Fruit fly (Drosophila melanogaster): ENCODE results near the gene AANATL2.

The AANATL2 gene

dm6 chr2L:6291605-6292004 is 35.9 kb downstream of the AANATL2 start (continued):
- peak; percentile 70 for TF ChIP-seq CG15696 (tag; optimal IDR thresholded peaks at IDR 0.05)
- TF ChIP-seq eyg (GFP tag; optimal IDR thresholded peaks at IDR 0.05), result no peak
- peak; percentile 50 for TF ChIP-seq CG18262 (tag; optimal IDR thresholded peaks at IDR 0.05)
- no peak for TF ChIP-seq CG10267 (tag; optimal IDR thresholded peaks at IDR 0.05)
- peak; percentile 32 for TF ChIP-seq CG14710 (tag; optimal IDR thresholded peaks at IDR 0.05)
- peak in 1 of 2 experiments; percentile 32 for TF ChIP-seq Pdp1 (GFP tag; optimal IDR thresholded peaks at IDR 0.05)
- peak; percentile 64 for TF ChIP-seq CG33557 (GFP tag; optimal IDR thresholded peaks at IDR 0.05)
- no peak for TF ChIP-seq hb (GFP tag; IDR thresholded peaks at IDR 0.05; ENCODE audit: partially characterized antibody)
- TF ChIP-seq CG4360 (GFP tag; IDR thresholded peaks at IDR 0.05), result no peak
- no peak for TF ChIP-seq CG4404 (GFP tag; IDR thresholded peaks at IDR 0.05)
- TF ChIP-seq chn (GFP tag; optimal IDR thresholded peaks at IDR 0.05), result no peak
- no peak for TF ChIP-seq Elba2 (GFP tag; optimal IDR thresholded peaks at IDR 0.05)
- TF ChIP-seq Dip2 (GFP tag; IDR thresholded peaks at IDR 0.05), result no peak
- TF ChIP-seq CG16815 (GFP tag; optimal IDR thresholded peaks at IDR 0.05), result no peak
- no peak for TF ChIP-seq CG7745 (tag; optimal IDR thresholded peaks at IDR 0.05)
- TF ChIP-seq CG12236 (GFP tag; optimal IDR thresholded peaks at IDR 0.05), result no peak
- no peak for TF ChIP-seq ken (GFP tag; IDR thresholded peaks at IDR 0.05)
- TF ChIP-seq CG12219 (GFP tag; optimal IDR thresholded peaks at IDR 0.05), result peak; percentile 21
- peak; percentile 10 for TF ChIP-seq gcm (GFP tag; optimal IDR thresholded peaks at IDR 0.05)
- TF ChIP-seq trh (GFP tag; optimal IDR thresholded peaks at IDR 0.05), result no peak
- peak; percentile 45 for TF ChIP-seq grn (GFP tag; optimal IDR thresholded peaks at IDR 0.05)
- peak in 1 of 2 experiments; percentile 59 for TF ChIP-seq Hr78 (GFP tag; optimal IDR thresholded peaks at IDR 0.05)
- TF ChIP-seq Myb (GFP tag; optimal IDR thresholded peaks at IDR 0.05), result no peak
- TF ChIP-seq CG30431 (GFP tag; optimal IDR thresholded peaks at IDR 0.05), result no peak
- no peak for TF ChIP-seq esg (GFP tag; conservative IDR thresholded peaks at IDR 0.05)
- TF ChIP-seq emc (GFP tag; optimal IDR thresholded peaks at IDR 0.05), result no peak
- TF ChIP-seq onecut (GFP tag; IDR thresholded peaks at IDR 0.05), result 0 out of 2 replicates have a peak, but pooled peaks have one; percentile 14
- 0 out of 2 replicates have a peak, but pooled peaks have one; percentile 25 for TF ChIP-seq GATAe (GFP tag; conservative IDR thresholded peaks at IDR 0.05)
- TF ChIP-seq CG2202 (tag; optimal IDR thresholded peaks at IDR 0.05), result peak; percentile 30
- no peak for TF ChIP-seq CG3726 (GFP tag; IDR thresholded peaks at IDR 0.05)
- peak; percentile 28 for TF ChIP-seq gsb-n (tag; optimal IDR thresholded peaks at IDR 0.05)
- peak; percentile 86 for TF ChIP-seq sens (GFP tag)
- TF ChIP-seq Oaz (GFP tag; IDR thresholded peaks at IDR 0.05), result no peak
- no peak for TF ChIP-seq CG11247 (GFP tag; IDR thresholded peaks at IDR 0.05)
- no peak for TF ChIP-seq CG9797 (GFP tag; optimal IDR thresholded peaks at IDR 0.05)
- TF ChIP-seq br (optimal IDR thresholded peaks at IDR 0.05), result no peak
- TF ChIP-seq Dad (GFP tag; optimal IDR thresholded peaks at IDR 0.05), result no peak
- TF ChIP-seq CG4854 (GFP tag; optimal IDR thresholded peaks at IDR 0.05), result no peak
- TF ChIP-seq E2f2 (GFP tag; IDR thresholded peaks at IDR 0.05), result no peak
- TF ChIP-seq gem (tag; optimal IDR thresholded peaks at IDR 0.05), result peak; percentile 28
- TF ChIP-seq wek (GFP tag; optimal IDR thresholded peaks at IDR 0.05), result peak; percentile 20
- TF ChIP-seq CG10431 (GFP tag; optimal IDR thresholded peaks at IDR 0.05), result peak; percentile 59
- TF ChIP-seq Drgx (GFP tag; IDR thresholded peaks at IDR 0.05), result no peak
- TF ChIP-seq CG3163 (GFP tag; optimal IDR thresholded peaks at IDR 0.05), result no peak
- TF ChIP-seq CG6272 (GFP tag; IDR thresholded peaks at IDR 0.05), result no peak
- TF ChIP-seq D19A (tag; optimal IDR thresholded peaks at IDR 0.05), result peak; percentile 11
- TF ChIP-seq CG8924 (tag; optimal IDR thresholded peaks at IDR 0.05), result peak; percentile 0
- no peak for TF ChIP-seq her (GFP tag; optimal IDR thresholded peaks at IDR 0.05)
- TF ChIP-seq CG17385 (GFP tag; optimal IDR thresholded peaks at IDR 0.05), result no peak
- no peak for TF ChIP-seq peb (GFP tag; IDR thresholded peaks at IDR 0.05)
- TF ChIP-seq lab (GFP tag; optimal IDR thresholded peaks at IDR 0.05), result peak; percentile 16
- peak; percentile 91 for TF ChIP-seq crol (GFP tag; IDR thresholded peaks at IDR 0.05)

All from whole organism, embryonic.